Fruit fly (Drosophila melanogaster) whole organism, adult: ENCODE measurements around the gene CdGAPr.

Experiments
- CG11617 ChIP-seq: fragments of 200-800 bp; sonication (Bioruptor generic); optimal IDR thresholded peaks from 2 replicates; lab custom pipeline; 2017; ENCODE audit warnings: mild to moderate bottlenecking, missing biosample characterization, missing genetic modification reagents, missing genetic modification characterization
- CG12768 ChIP-seq: fragments of 200-800 bp; sonication (Bioruptor generic); optimal IDR thresholded peaks from 2 replicates; lab custom pipeline; 2017; ENCODE audit warnings: missing biosample characterization, missing genetic modification characterization, mild to moderate bottlenecking, moderate library complexity, missing genetic modification reagents
- CG14711 ChIP-seq: fragments of 200-800 bp; sonication (Bioruptor generic); optimal IDR thresholded peaks from 2 replicates; lab custom pipeline; 2018; ENCODE audit warnings: missing biosample characterization, mild to moderate bottlenecking, missing genetic modification characterization, moderate library complexity
- CG1620 ChIP-seq: fragments of 200-800 bp; sonication (Bioruptor generic); optimal IDR thresholded peaks from 2 replicates; lab custom pipeline; 2016; ENCODE audit warnings: missing biosample characterization, missing genetic modification characterization
- CG33017 ChIP-seq: fragments of 200-800 bp; sonication (Bioruptor generic); optimal IDR thresholded peaks from 2 replicates; lab custom pipeline; 2018; ENCODE audit warnings: missing biosample characterization, mild to moderate bottlenecking, missing genetic modification characterization, moderate library complexity
- CG5204 ChIP-seq: fragments of 200-800 bp; sonication (Bioruptor generic); optimal IDR thresholded peaks from 2 replicates; lab custom pipeline; 2016; ENCODE audit warnings: missing biosample characterization, missing genetic modification characterization
- CG7045 ChIP-seq: fragments of 200-800 bp; sonication (Bioruptor generic); optimal IDR thresholded peaks from 2 replicates; lab custom pipeline; 2017; ENCODE audit warnings: missing biosample characterization, mild to moderate bottlenecking, missing genetic modification characterization
- CG7101 ChIP-seq: fragments of 200-800 bp; sonication (Bioruptor generic); optimal IDR thresholded peaks from 2 replicates; lab custom pipeline; 2018; ENCODE audit warnings: missing biosample characterization, mild to moderate bottlenecking, missing genetic modification characterization, moderate library complexity
- Clk ChIP-seq: fragments of 200-800 bp; sonication (Bioruptor generic); optimal IDR thresholded peaks from 2 replicates; lab custom pipeline; 2017; ENCODE audit warnings: missing biosample characterization, missing genetic modification characterization
- Crg-1 ChIP-seq: fragments of 200-800 bp; sonication (Bioruptor generic); optimal IDR thresholded peaks from 2 replicates; lab custom pipeline; 2016; ENCODE audit warnings: missing biosample characterization, missing genetic modification characterization
- Hr96 ChIP-seq: fragments of 200-800 bp; sonication (Bioruptor generic); optimal IDR thresholded peaks from 2 replicates; lab custom pipeline; 2016; ENCODE audit warnings: missing biosample characterization, missing genetic modification characterization
- Mnt ChIP-seq: fragments of 200-800 bp; sonication (Bioruptor generic); optimal IDR thresholded peaks from 2 replicates; lab custom pipeline; 2016; ENCODE audit warnings: missing biosample characterization, mild to moderate bottlenecking, missing genetic modification characterization
- bab1 ChIP-seq: fragments of 200-800 bp; sonication (Bioruptor generic); optimal IDR thresholded peaks from 3 replicates; lab custom pipeline; 2019; ENCODE audit warnings: missing biosample characterization, mild to moderate bottlenecking, missing genetic modification characterization, moderate library complexity
- cic ChIP-seq: fragments of 200-800 bp; sonication (Bioruptor generic); optimal IDR thresholded peaks from 2 replicates; lab custom pipeline; 2017; ENCODE audit warnings: missing biosample characterization, mild to moderate bottlenecking, missing genetic modification characterization, moderate library complexity
- cnc ChIP-seq, 2 experiments: fragments of >200 bp; optimal IDR thresholded peaks; 2 replicates each; lab custom pipeline; 2017
- kay ChIP-seq: fragments of 200-800 bp; sonication (Bioruptor generic); peaks from one replicate; lab custom pipeline; 2016; ENCODE audit warnings: missing biosample characterization, missing genetic modification characterization, borderline replicate concordance
- ovo ChIP-seq: fragments of 200-800 bp; sonication (Bioruptor generic); optimal IDR thresholded peaks from 2 replicates; lab custom pipeline; 2016; ENCODE audit warnings: missing biosample characterization, missing genetic modification characterization
- pad ChIP-seq: fragments of 200-800 bp; sonication (Bioruptor generic); optimal IDR thresholded peaks from 3 replicates; lab custom pipeline; 2017; ENCODE audit warnings: missing biosample characterization, missing genetic modification characterization, mild to moderate bottlenecking, moderate library complexity, missing genetic modification reagents
- tj ChIP-seq: fragments of 200-800 bp; sonication (Bioruptor generic); optimal IDR thresholded peaks from 3 replicates; lab custom pipeline; 2017; ENCODE audit warnings: missing biosample characterization, mild to moderate bottlenecking, missing genetic modification characterization, moderate library complexity
- toe ChIP-seq: fragments of 200-800 bp; sonication (Bioruptor generic); optimal IDR thresholded peaks from 2 replicates; lab custom pipeline; 2016; ENCODE audit warnings: missing biosample characterization, missing genetic modification characterization

CdGAPr gene

DNA sequence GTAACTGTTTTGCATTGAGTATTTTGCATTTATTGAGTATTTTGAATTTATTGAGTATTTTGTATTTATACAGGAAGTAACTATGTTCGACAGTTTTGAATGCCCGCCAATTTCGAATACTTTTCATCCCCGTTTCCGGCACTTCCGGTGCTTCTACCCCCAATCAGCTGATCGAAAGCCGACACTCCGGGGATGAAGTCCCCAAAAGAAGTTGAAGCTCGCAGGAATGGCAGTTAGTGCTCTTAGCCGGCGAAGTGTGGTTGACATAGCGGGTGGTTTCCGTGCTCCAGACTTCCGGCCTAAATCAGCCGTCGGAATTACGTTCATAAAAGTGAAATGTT is 4.4 kb upstream of the CdGAPr start, which contains the start of gene sick:
Gene sick, plus strand, starts transcription at position 255 of the 341 bp plus-strand sequence.
- no peak for TF ChIP-seq CG7045 (GFP tag; lab: Kevin White, UChicago)
- TF ChIP-seq pad: no peak
- no peak for TF ChIP-seq ovo
- TF ChIP-seq Hr96 (GFP tag; lab: Kevin White, UChicago): no peak
- TF ChIP-seq CG14711: no peak
- TF ChIP-seq bab1 (GFP tag; lab: Kevin White, UChicago): no peak
- no peak for TF ChIP-seq CG1620 (GFP tag; lab: Kevin White, UChicago)
- TF ChIP-seq Clk (GFP tag; lab: Kevin White, UChicago): no peak
- TF ChIP-seq CG5204 (GFP tag; lab: Kevin White, UChicago): no peak
- no peak for TF ChIP-seq CG12768 (GFP tag; lab: Kevin White, UChicago)
- TF ChIP-seq CG33017 (tag; lab: Kevin White, UChicago): no peak
- no peak for TF ChIP-seq Mnt (GFP tag; lab: Kevin White, UChicago)
- TF ChIP-seq Crg-1 (GFP tag; lab: Kevin White, UChicago): no peak

DNA sequence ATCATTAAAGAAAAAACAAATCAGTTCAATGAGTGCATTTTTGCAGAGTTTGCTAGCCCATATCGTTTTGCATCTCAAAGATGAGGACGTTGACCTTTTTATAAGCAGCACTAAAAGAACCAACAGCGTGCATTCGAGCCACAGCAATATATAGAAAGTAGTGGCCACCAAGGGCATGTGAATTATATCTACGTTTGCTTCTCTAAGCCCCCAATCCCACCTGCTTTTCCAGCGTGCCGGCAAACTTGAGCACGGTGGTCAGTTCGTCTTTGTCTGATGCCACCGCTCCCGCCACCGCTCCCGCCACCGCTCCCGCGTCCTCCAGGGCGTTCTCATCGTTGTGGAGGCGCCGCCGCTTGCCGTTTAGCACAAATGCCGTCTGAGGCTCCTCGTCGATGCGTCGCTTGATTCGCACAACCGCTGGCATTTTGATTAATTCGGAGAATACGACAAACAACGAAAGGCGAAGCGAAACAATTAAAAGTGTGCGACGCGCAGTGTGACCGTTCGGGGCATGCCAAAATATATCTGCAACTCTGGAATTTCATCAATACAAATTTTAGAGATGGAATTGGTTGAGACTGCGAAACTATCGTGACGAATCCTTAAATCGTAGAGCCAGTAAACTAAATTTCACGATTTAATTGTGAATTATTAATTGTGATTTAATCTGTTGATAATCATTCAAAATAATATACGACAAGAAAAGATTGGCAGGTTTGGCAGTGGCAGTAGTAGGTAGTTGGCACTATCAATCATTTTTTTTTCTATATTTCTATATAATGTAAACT is 3.8 kb upstream of the CdGAPr start:
- no peak for TF ChIP-seq cnc (optimal IDR thresholded peaks at IDR 0.05; lab: Kevin White, UChicago)
- no peak for TF ChIP-seq CG33017 (tag; lab: Kevin White, UChicago)
- peak; percentile 39 for TF ChIP-seq CG14711
- TF ChIP-seq Hr96 (GFP tag; lab: Kevin White, UChicago): peak; percentile 49
- TF ChIP-seq Crg-1 (GFP tag; lab: Kevin White, UChicago): no peak
- TF ChIP-seq CG12768 (GFP tag; lab: Kevin White, UChicago): no peak
- no peak for TF ChIP-seq ovo
- TF ChIP-seq kay (GFP tag; lab: Kevin White, UChicago): no peak
- peak; percentile 10 for TF ChIP-seq Mnt (GFP tag; lab: Kevin White, UChicago)
- peak; percentile 49 for TF ChIP-seq bab1 (GFP tag; lab: Kevin White, UChicago)
- no peak for TF ChIP-seq cic (GFP tag; lab: Kevin White, UChicago)
- no peak for TF ChIP-seq tj (GFP tag; lab: Kevin White, UChicago)
- TF ChIP-seq CG11617 (GFP tag; lab: Kevin White, UChicago): no peak
- TF ChIP-seq CG7045 (GFP tag; lab: Kevin White, UChicago): no peak
- no peak for TF ChIP-seq CG1620 (GFP tag; lab: Kevin White, UChicago)
- TF ChIP-seq Clk (GFP tag; lab: Kevin White, UChicago): no peak
- no peak for TF ChIP-seq CG5204 (GFP tag; lab: Kevin White, UChicago)
- no peak for TF ChIP-seq CG7101 (tag; lab: Kevin White, UChicago)
- no peak for TF ChIP-seq pad
- peak; percentile 14 for TF ChIP-seq toe (GFP tag; lab: Kevin White, UChicago)

DNA sequence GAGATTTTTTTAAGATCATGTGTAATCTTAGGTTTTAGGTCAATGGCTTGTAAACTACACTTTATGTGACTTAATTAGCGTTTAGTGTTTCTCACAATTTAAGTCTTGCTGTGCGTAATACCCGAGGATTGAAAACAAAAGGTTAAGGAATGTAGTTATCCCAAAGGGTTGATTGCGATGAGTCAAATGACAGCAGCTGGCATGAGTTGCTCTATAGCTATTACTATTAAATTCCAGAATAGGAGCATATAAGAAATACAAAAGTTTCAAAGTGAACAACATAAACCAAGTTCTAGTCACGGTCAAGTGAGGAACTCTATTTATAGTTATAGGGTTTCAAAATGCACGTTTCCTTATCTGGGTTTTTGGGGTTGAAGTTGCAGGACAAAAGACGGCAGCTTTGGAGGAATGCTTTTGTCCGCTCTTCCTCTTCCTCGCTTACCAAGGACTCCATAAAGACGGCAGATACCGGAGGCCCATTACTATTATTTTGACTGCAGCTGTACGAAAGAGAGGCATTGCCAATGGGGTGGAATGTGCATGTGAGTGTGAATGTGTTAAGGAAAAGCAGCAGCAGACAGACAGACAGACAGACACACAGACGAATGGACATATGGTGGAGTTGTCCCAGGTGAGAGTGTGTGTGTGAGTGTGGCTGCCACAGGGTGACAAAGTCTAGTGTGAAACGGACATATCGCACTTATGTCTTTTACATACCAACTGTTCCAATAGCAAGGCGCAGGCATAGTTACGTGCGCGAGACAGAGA is 945 bp downstream of the CdGAPr start:
- TF ChIP-seq pad: no peak
- no peak for TF ChIP-seq Crg-1 (GFP tag; lab: Kevin White, UChicago)
- no peak for TF ChIP-seq CG7101 (tag; lab: Kevin White, UChicago)
- TF ChIP-seq cic (GFP tag; lab: Kevin White, UChicago): no peak

DNA sequence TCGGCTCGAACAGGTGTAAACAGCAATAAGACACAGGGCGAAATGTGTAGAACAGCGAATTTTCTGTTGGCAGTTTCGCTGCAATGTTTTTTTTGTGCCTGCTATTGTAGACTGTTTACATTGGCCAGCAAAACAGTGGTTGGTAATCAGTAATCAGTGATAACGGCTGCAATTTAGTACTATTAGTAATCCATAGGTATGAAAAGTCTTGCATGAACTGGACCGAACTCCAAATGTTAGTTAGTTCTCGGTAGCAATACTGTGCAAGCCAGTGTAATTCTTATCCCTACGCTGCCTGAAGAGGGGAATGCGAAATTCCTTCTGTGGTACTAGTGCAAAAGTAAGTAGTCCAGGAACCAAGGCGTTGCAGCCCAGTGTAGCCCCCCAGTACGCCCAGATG is 2.9 kb downstream of the CdGAPr start:
- no peak for TF ChIP-seq cic (GFP tag; lab: Kevin White, UChicago)
- TF ChIP-seq tj (GFP tag; lab: Kevin White, UChicago): peak; percentile 27

DNA sequence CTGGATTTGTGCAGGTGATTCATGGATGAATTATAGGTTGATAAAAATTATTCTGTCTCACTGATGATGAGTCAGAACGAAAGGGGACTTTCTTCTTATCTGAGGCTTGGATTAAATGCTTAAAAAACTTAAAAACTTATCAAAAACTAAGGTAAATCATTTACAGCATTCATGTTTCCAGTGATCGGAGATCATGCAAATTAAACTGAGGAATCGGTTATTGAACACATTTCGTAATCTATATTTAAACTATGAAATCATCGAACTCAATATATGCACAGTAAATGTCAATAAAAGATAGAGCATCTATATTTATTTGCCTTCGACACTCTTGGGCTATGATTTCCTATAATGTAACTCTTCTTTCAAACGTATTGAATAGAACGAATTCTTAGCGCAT is 3.8 kb downstream of the CdGAPr start:
- TF ChIP-seq CG1620 (GFP tag; lab: Kevin White, UChicago) (no peak), CG33017 (tag; lab: Kevin White, UChicago) (no peak), CG7045 (GFP tag; lab: Kevin White, UChicago) (no peak), tj (GFP tag; lab: Kevin White, UChicago) (no peak), kay (GFP tag; lab: Kevin White, UChicago) (no peak), ovo (no peak), CG7101 (tag; lab: Kevin White, UChicago) (no peak)

DNA sequence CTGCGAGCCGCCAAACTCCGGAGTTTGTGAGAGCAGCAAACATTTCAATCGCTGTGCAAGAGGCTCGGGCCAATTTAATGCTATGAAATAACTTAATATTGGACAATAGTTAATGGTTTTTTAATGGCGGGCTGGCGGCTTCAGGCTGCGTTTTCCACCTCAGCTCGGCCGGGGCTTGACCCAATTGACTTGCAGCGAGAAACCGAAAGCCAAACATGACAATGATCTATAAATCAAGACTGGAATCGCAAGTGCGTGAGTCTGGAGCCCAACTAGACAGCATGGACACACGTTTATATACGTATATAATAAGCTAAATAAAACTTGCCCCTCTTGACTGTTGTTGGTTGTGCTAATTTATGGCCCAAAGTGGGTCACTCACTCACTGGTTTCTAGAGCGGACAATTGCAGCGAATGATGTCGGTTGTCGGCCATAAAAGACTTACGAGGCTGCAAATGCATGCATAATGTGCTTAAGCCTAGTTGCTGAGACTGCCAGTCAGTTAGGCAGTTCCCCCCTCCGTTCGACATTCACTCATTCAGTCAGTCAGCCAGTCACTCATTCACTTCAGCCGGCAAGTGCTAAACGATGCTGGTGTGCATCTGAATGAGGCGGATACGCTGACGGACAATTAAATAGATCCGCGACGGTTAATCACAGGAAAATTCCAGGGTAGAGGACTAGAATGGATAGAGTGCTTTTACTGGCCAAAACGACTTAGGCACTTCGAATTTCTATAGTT is 6.7 kb downstream of the CdGAPr start:
- no peak for TF ChIP-seq ovo
- no peak for TF ChIP-seq Clk (GFP tag; lab: Kevin White, UChicago)
- TF ChIP-seq cic (GFP tag; lab: Kevin White, UChicago): no peak
- no peak for TF ChIP-seq CG7101 (tag; lab: Kevin White, UChicago)
- TF ChIP-seq Crg-1 (GFP tag; lab: Kevin White, UChicago): no peak
- no peak for TF ChIP-seq CG7045 (GFP tag; lab: Kevin White, UChicago)
